Worm (Caenorhabditis elegans) whole organism, midembryonic: ENCODE measurements around the gene F53F4.7.

ENCODE experiments used
- T22C8.4 ChIP-seq: fragments of 200-800 bp; sonication (Bioruptor generic); IDR thresholded peaks from 2 replicates; pipeline ENCODE4 v1.3.6; 2022; ENCODE audit warnings: missing genetic modification characterization, missing compliant biosample characterization
- cog-1 ChIP-seq: sonication (generic microtip); optimal IDR thresholded peaks from 2 replicates; lab custom pipeline; 2016; ENCODE audit warnings: missing genetic modification characterization, missing compliant biosample characterization
- flt-1 ChIP-seq: fragments of 200-800 bp; sonication (Bioruptor generic); IDR thresholded peaks from 2 replicates; pipeline ENCODE4 v1.3.6; 2022; ENCODE audit warnings: missing genetic modification characterization, missing compliant biosample characterization
- klf-2 ChIP-seq: fragments of 200-800 bp; sonication (Bioruptor generic); conservative IDR thresholded peaks from 2 replicates; pipeline ENCODE4 v1.3.6; 2022; ENCODE audit warnings: missing genetic modification reagents, missing genetic modification characterization, missing compliant biosample characterization
- med-1 ChIP-seq: sonication (generic microtip); optimal IDR thresholded peaks from 2 replicates; lab custom pipeline; 2017; ENCODE audit warnings: missing genetic modification characterization, mild to moderate bottlenecking, missing compliant biosample characterization, antibody characterized with exemption, missing genetic modification reagents; ENCODE audit not compliant: insufficient read depth
- ref-1 ChIP-seq: fragments of 200-800 bp; sonication (Bioruptor generic); conservative IDR thresholded peaks from 2 replicates; pipeline ENCODE4 v1.3.6; 2022; ENCODE audit warnings: missing genetic modification reagents, missing genetic modification characterization, missing compliant biosample characterization
- tab-1 ChIP-seq: fragments of 200-800 bp; sonication (Bioruptor generic); IDR thresholded peaks from 2 replicates; pipeline ENCODE4 v1.3.6; 2022; ENCODE audit warnings: missing genetic modification characterization, missing compliant biosample characterization
- ztf-23 ChIP-seq: fragments of 200-800 bp; sonication (Bioruptor generic); IDR thresholded peaks from 2 replicates; pipeline ENCODE4 v1.3.6; 2022; ENCODE audit warnings: missing genetic modification reagents, missing genetic modification characterization, missing compliant biosample characterization
- ztf-29 ChIP-seq: fragments of 200-800 bp; sonication (Bioruptor generic); IDR thresholded peaks from 2 replicates; pipeline ENCODE4 v1.3.6; 2022; ENCODE audit warnings: missing genetic modification reagents, missing genetic modification characterization, missing compliant biosample characterization

ce11 chrV:13587902-13588301, 25.9 kb downstream of the F53F4.7 start, which contains the start of gene F53F4.17:
- TF ChIP-seq flt-1 (no peak), klf-2 (no peak), cog-1 (tag; lab: Kevin White, UChicago) (no peak), med-1 (GFP tag; lab: Kevin White, UChicago) (no peak), tab-1 (no peak), ref-1 (GFP tag; lab: Robert Waterston, UW) (no peak), T22C8.4 (GFP tag; lab: Robert Waterston, UW) (no peak), ztf-29 (no peak), ztf-23 (no peak)
